Fruit fly (Drosophila melanogaster): ENCODE measurements around the gene rumpel.

Gene rumpel

dm6 chrX:7406908-7407307 lies 11.5 kb upstream of the rumpel start, which contains the start of gene CG32727:
TSS of gene CG32727 (plus strand) at chrX:7407208.
- no peak for TF ChIP-seq ovo (GFP tag; optimal IDR thresholded peaks at IDR 0.05)
- TF ChIP-seq CG11617 (GFP tag; optimal IDR thresholded peaks at IDR 0.05), result no peak
- no peak for TF ChIP-seq Mnt (GFP tag; optimal IDR thresholded peaks at IDR 0.05)
- no peak for TF ChIP-seq CG7101 (tag; optimal IDR thresholded peaks at IDR 0.05)
- TF ChIP-seq Clk (GFP tag; optimal IDR thresholded peaks at IDR 0.05), result no peak
- TF ChIP-seq cnc (optimal IDR thresholded peaks at IDR 0.05), result no peak
- TF ChIP-seq tj (GFP tag; optimal IDR thresholded peaks at IDR 0.05), result no peak
- TF ChIP-seq CG7045 (GFP tag; optimal IDR thresholded peaks at IDR 0.05), result no peak
- no peak for TF ChIP-seq cic (GFP tag; optimal IDR thresholded peaks at IDR 0.05)
- no peak for TF ChIP-seq CG14711 (tag; optimal IDR thresholded peaks at IDR 0.05)
- no peak for TF ChIP-seq toe (GFP tag; optimal IDR thresholded peaks at IDR 0.05)
- TF ChIP-seq CG12768 (GFP tag; optimal IDR thresholded peaks at IDR 0.05), result no peak
- TF ChIP-seq Crg-1 (GFP tag; optimal IDR thresholded peaks at IDR 0.05), result no peak
- no peak for TF ChIP-seq kay (GFP tag; ENCODE audit: borderline replicate concordance)
- TF ChIP-seq bab1 (GFP tag; optimal IDR thresholded peaks at IDR 0.05), result no peak
- no peak for TF ChIP-seq pad (GFP tag; optimal IDR thresholded peaks at IDR 0.05)
- TF ChIP-seq Hr96 (GFP tag; optimal IDR thresholded peaks at IDR 0.05), result no peak
- TF ChIP-seq CG1620 (GFP tag; optimal IDR thresholded peaks at IDR 0.05), result no peak

dm6 chrX:7411806-7412205 lies 6.6 kb upstream of the rumpel start, which contains the start of gene CG42246:
TSS of gene CG42246 (minus strand) at chrX:7411906.
- TF ChIP-seq CG5204 (GFP tag; optimal IDR thresholded peaks at IDR 0.05) (no peak), Hr96 (GFP tag; optimal IDR thresholded peaks at IDR 0.05) (no peak), CG1620 (GFP tag; optimal IDR thresholded peaks at IDR 0.05) (no peak), CG33017 (tag; optimal IDR thresholded peaks at IDR 0.05) (no peak), bab1 (GFP tag; optimal IDR thresholded peaks at IDR 0.05) (no peak), Crg-1 (GFP tag; optimal IDR thresholded peaks at IDR 0.05) (no peak), CG12768 (GFP tag; optimal IDR thresholded peaks at IDR 0.05) (no peak), CG11617 (GFP tag; optimal IDR thresholded peaks at IDR 0.05) (no peak), toe (GFP tag; optimal IDR thresholded peaks at IDR 0.05) (no peak), ovo (GFP tag; optimal IDR thresholded peaks at IDR 0.05) (no peak), cnc (optimal IDR thresholded peaks at IDR 0.05) (no peak), CG14711 (tag; optimal IDR thresholded peaks at IDR 0.05) (no peak), cic (GFP tag; optimal IDR thresholded peaks at IDR 0.05) (no peak), tj (GFP tag; optimal IDR thresholded peaks at IDR 0.05) (no peak), CG7045 (GFP tag; optimal IDR thresholded peaks at IDR 0.05) (no peak), kay (GFP tag; ENCODE audit: borderline replicate concordance) (no peak), Clk (GFP tag; optimal IDR thresholded peaks at IDR 0.05) (no peak)

- TF ChIP-seq CG11617 (GFP tag; optimal IDR thresholded peaks at IDR 0.05), result no peak
Observed at dm6 chrX:7412368-7412767, 6.0 kb upstream of the rumpel start, which contains the start of gene CG42704. TSS of gene CG42704 (plus strand) at chrX:7412668.

- TF ChIP-seq pad (GFP tag; optimal IDR thresholded peaks at IDR 0.05), result no peak
- no peak for TF ChIP-seq cic (GFP tag; optimal IDR thresholded peaks at IDR 0.05)
- TF ChIP-seq Hr96 (GFP tag; optimal IDR thresholded peaks at IDR 0.05), result no peak
- no peak for TF ChIP-seq CG12768 (GFP tag; optimal IDR thresholded peaks at IDR 0.05)
- TF ChIP-seq tj (GFP tag; optimal IDR thresholded peaks at IDR 0.05), result no peak
- no peak for TF ChIP-seq Clk (GFP tag; optimal IDR thresholded peaks at IDR 0.05)
- TF ChIP-seq bab1 (GFP tag; optimal IDR thresholded peaks at IDR 0.05), result no peak
- TF ChIP-seq Mnt (GFP tag; optimal IDR thresholded peaks at IDR 0.05), result no peak
- TF ChIP-seq ovo (GFP tag; optimal IDR thresholded peaks at IDR 0.05), result no peak
- no peak for TF ChIP-seq CG7101 (tag; optimal IDR thresholded peaks at IDR 0.05)
- TF ChIP-seq CG11617 (GFP tag; optimal IDR thresholded peaks at IDR 0.05), result no peak
- TF ChIP-seq cnc (optimal IDR thresholded peaks at IDR 0.05), result no peak
Observed at dm6 chrX:7413569-7413968, 4.8 kb upstream of the rumpel start, which contains the start of gene CG42705. TSS of gene CG42705 (plus strand) at chrX:7413869.

dm6 chrX:7415027-7415426 lies 3.4 kb upstream of the rumpel start:
- TF ChIP-seq Crg-1 (GFP tag; optimal IDR thresholded peaks at IDR 0.05) (no peak), bab1 (GFP tag; optimal IDR thresholded peaks at IDR 0.05) (no peak), cnc (optimal IDR thresholded peaks at IDR 0.05) (no peak), pad (GFP tag; optimal IDR thresholded peaks at IDR 0.05) (no peak), CG33017 (tag; optimal IDR thresholded peaks at IDR 0.05) (no peak), Hr96 (GFP tag; optimal IDR thresholded peaks at IDR 0.05) (no peak), CG12768 (GFP tag; optimal IDR thresholded peaks at IDR 0.05) (no peak), Clk (GFP tag; optimal IDR thresholded peaks at IDR 0.05) (no peak), CG14711 (tag; optimal IDR thresholded peaks at IDR 0.05) (no peak), CG11617 (GFP tag; optimal IDR thresholded peaks at IDR 0.05) (no peak), CG7045 (GFP tag; optimal IDR thresholded peaks at IDR 0.05) (no peak), toe (GFP tag; optimal IDR thresholded peaks at IDR 0.05) (no peak), CG7101 (tag; optimal IDR thresholded peaks at IDR 0.05) (no peak), Mnt (GFP tag; optimal IDR thresholded peaks at IDR 0.05) (no peak), ovo (GFP tag; optimal IDR thresholded peaks at IDR 0.05) (no peak)

- TF ChIP-seq CG5204 (GFP tag; optimal IDR thresholded peaks at IDR 0.05) (no peak), tj (GFP tag; optimal IDR thresholded peaks at IDR 0.05) (no peak), kay (GFP tag; ENCODE audit: borderline replicate concordance) (no peak), cnc (optimal IDR thresholded peaks at IDR 0.05) (no peak), Crg-1 (GFP tag; optimal IDR thresholded peaks at IDR 0.05) (no peak), CG7101 (tag; optimal IDR thresholded peaks at IDR 0.05) (no peak), CG1620 (GFP tag; optimal IDR thresholded peaks at IDR 0.05) (no peak), CG7045 (GFP tag; optimal IDR thresholded peaks at IDR 0.05) (no peak), Hr96 (GFP tag; optimal IDR thresholded peaks at IDR 0.05) (no peak), pad (GFP tag; optimal IDR thresholded peaks at IDR 0.05) (no peak)
Observed at dm6 chrX:7416953-7417352, 1.4 kb upstream of the rumpel start, which contains the start of gene CG34337. TSS of gene CG34337 (plus strand) at chrX:7417253.
